Worm (Caenorhabditis elegans) whole organism, L2 larva: Measurements from ENCODE around the gene ZK1127.12.

Experiments
- C34F6.9 ChIP-seq: fragments of 150-350 bp; optimal IDR thresholded peaks from 2 replicates; lab custom pipeline; 2014; ENCODE audit warnings: missing biosample characterization, missing genetic modification characterization
- F13H6.1 ChIP-seq: sonication (generic microtip); optimal IDR thresholded peaks from 2 replicates; lab custom pipeline; 2016; ENCODE audit warnings: missing genetic modification characterization, missing compliant biosample characterization
- R02D3.7 ChIP-seq: fragments of 150-350 bp; optimal IDR thresholded peaks from 2 replicates; lab custom pipeline; 2014; ENCODE audit warnings: missing biosample characterization, missing genetic modification characterization
- Y55F3AM.14 ChIP-seq: fragments of 200-800 bp; sonication (Bioruptor generic); optimal IDR thresholded peaks from 2 replicates; lab custom pipeline; 2018; ENCODE audit warnings: mild to moderate bottlenecking, missing genetic modification characterization, missing compliant biosample characterization
- alr-1 ChIP-seq: fragments of 150-350 bp; optimal IDR thresholded peaks from 2 replicates; lab custom pipeline; 2014; ENCODE audit warnings: missing biosample characterization, missing genetic modification characterization
- blmp-1 ChIP-seq: sonication (generic microtip); optimal IDR thresholded peaks from 2 replicates; lab custom pipeline; 2017; ENCODE audit warnings: missing genetic modification characterization, mild to moderate bottlenecking, missing compliant biosample characterization, antibody characterized with exemption, moderate library complexity; ENCODE audit not compliant: insufficient read depth
- ceh-16 ChIP-seq: fragments of 150-350 bp; optimal IDR thresholded peaks from 2 replicates; lab custom pipeline; 2014; ENCODE audit warnings: missing biosample characterization, missing genetic modification characterization
- ceh-82 ChIP-seq: fragments of 150-350 bp; optimal IDR thresholded peaks from 2 replicates; lab custom pipeline; 2014; ENCODE audit warnings: missing biosample characterization, missing genetic modification characterization
- crh-2 ChIP-seq: sonication (generic microtip); optimal IDR thresholded peaks from 2 replicates; lab custom pipeline; 2017; ENCODE audit warnings: missing biosample characterization, missing genetic modification characterization
- egl-27 ChIP-seq: sonication (generic microtip); optimal IDR thresholded peaks from 3 replicates; lab custom pipeline; 2017; ENCODE audit warnings: missing biosample characterization, missing genetic modification reagents, missing genetic modification characterization
- elt-1 ChIP-seq: fragments of 150-350 bp; optimal IDR thresholded peaks from 2 replicates; lab custom pipeline; 2014; ENCODE audit warnings: missing biosample characterization, missing genetic modification characterization
- fos-1 ChIP-seq: fragments of 150-350 bp; optimal IDR thresholded peaks from 2 replicates; lab custom pipeline; 2014; ENCODE audit warnings: missing biosample characterization, missing genetic modification characterization
- gmeb-1 ChIP-seq: fragments of 150-350 bp; optimal IDR thresholded peaks from 2 replicates; lab custom pipeline; 2014; ENCODE audit warnings: missing biosample characterization, missing genetic modification characterization
- lin-11 ChIP-seq: fragments of 150-350 bp; sonication (generic microtip); optimal IDR thresholded peaks from 2 replicates; lab custom pipeline; 2014; ENCODE audit warnings: missing biosample characterization, missing genetic modification characterization, inconsistent platforms, mixed read lengths
- lin-39 ChIP-seq: fragments of 150-350 bp; optimal IDR thresholded peaks from 2 replicates; lab custom pipeline; 2014; ENCODE audit warnings: missing biosample characterization, missing genetic modification reagents, missing genetic modification characterization
- lsy-2 ChIP-seq, 2 experiments: fragments of 150-350 bp in 1 of 2; sonication (generic microtip) in 1 of 2; optimal IDR thresholded peaks; 2 replicates each; lab custom pipeline; 2014 to 2017; ENCODE audit warnings: missing biosample characterization in 2 of 2, missing genetic modification characterization in 2 of 2
- mbf-1 ChIP-seq: sonication (generic microtip); optimal IDR thresholded peaks from 2 replicates; lab custom pipeline; 2017; ENCODE audit warnings: missing biosample characterization, missing genetic modification characterization
- mdl-1 ChIP-seq, 2 experiments: fragments of 150-350 bp in 1 of 2; sonication (generic microtip) in 1 of 2; optimal IDR thresholded peaks; 2 replicates each; lab custom pipeline; 2017; ENCODE audit warnings: missing biosample characterization in 2 of 2, missing genetic modification characterization in 2 of 2
- nhr-11 ChIP-seq: fragments of 150-350 bp; optimal IDR thresholded peaks from 2 replicates; lab custom pipeline; 2014; ENCODE audit warnings: missing biosample characterization, missing genetic modification characterization
- nhr-12 ChIP-seq: fragments of 150-350 bp; optimal IDR thresholded peaks from 2 replicates; lab custom pipeline; 2014; ENCODE audit warnings: missing biosample characterization, missing genetic modification characterization
- nhr-129 ChIP-seq: fragments of 150-350 bp; optimal IDR thresholded peaks from 2 replicates; lab custom pipeline; 2014; ENCODE audit warnings: missing biosample characterization, missing genetic modification characterization
- nhr-21 ChIP-seq: fragments of 150-350 bp; optimal IDR thresholded peaks from 2 replicates; lab custom pipeline; 2014; ENCODE audit warnings: missing biosample characterization, missing genetic modification characterization
- nhr-23 ChIP-seq: fragments of 150-350 bp; optimal IDR thresholded peaks from 2 replicates; lab custom pipeline; 2014; ENCODE audit warnings: missing biosample characterization, missing genetic modification reagents, missing genetic modification characterization
- nhr-237 ChIP-seq: fragments of 150-350 bp; optimal IDR thresholded peaks from 2 replicates; lab custom pipeline; 2014; ENCODE audit warnings: missing biosample characterization, missing genetic modification characterization
- nhr-25 ChIP-seq: fragments of 150-350 bp; sonication (generic microtip); optimal IDR thresholded peaks from 3 replicates; lab custom pipeline; 2014; ENCODE audit warnings: missing biosample characterization, missing genetic modification characterization
- nhr-6 ChIP-seq: fragments of 150-350 bp; optimal IDR thresholded peaks from 2 replicates; lab custom pipeline; 2014; ENCODE audit warnings: missing biosample characterization, missing genetic modification characterization
- sem-4 ChIP-seq: fragments of 150-350 bp; optimal IDR thresholded peaks from 2 replicates; lab custom pipeline; 2014; ENCODE audit warnings: missing biosample characterization, missing genetic modification reagents, missing genetic modification characterization
- skn-1 ChIP-seq: sonication (generic microtip); optimal IDR thresholded peaks from 2 replicates; lab custom pipeline; 2017; ENCODE audit warnings: missing biosample characterization, missing genetic modification characterization
- sma-9 ChIP-seq, 2 experiments: fragments of 150-350 bp in 1 of 2; sonication (generic microtip) in 1 of 2; optimal IDR thresholded peaks; 2 replicates each; lab custom pipeline; 2014 to 2016; ENCODE audit warnings: missing genetic modification characterization in 2 of 2, mild to moderate bottlenecking in 1 of 2, missing biosample characterization in 1 of 2, missing compliant biosample characterization in 1 of 2, missing genetic modification reagents in 1 of 2, moderate library complexity in 1 of 2
- snpc-4 ChIP-seq: fragments of 150-350 bp; optimal IDR thresholded peaks from 2 replicates; lab custom pipeline; 2014; ENCODE audit warnings: missing biosample characterization, missing genetic modification characterization
- unc-39 ChIP-seq: fragments of 150-350 bp; optimal IDR thresholded peaks from 2 replicates; lab custom pipeline; 2014; ENCODE audit warnings: missing biosample characterization, missing genetic modification characterization
- unc-55 ChIP-seq: fragments of 150-350 bp; sonication (generic microtip); optimal IDR thresholded peaks from 3 replicates; lab custom pipeline; 2014; ENCODE audit warnings: missing biosample characterization, missing genetic modification reagents, missing genetic modification characterization
- unc-62 ChIP-seq: fragments of 150-350 bp; optimal IDR thresholded peaks from 2 replicates; lab custom pipeline; 2014; ENCODE audit warnings: missing biosample characterization, missing genetic modification reagents, missing genetic modification characterization
- ztf-1 ChIP-seq: fragments of 200-800 bp; sonication (Bioruptor generic); conservative IDR thresholded peaks from 2 replicates; pipeline ENCODE4 v1.3.6; 2022; ENCODE audit warnings: missing genetic modification characterization, missing compliant biosample characterization

ZK1127.12 gene

ce11 chrII:7090085-7090484 is 38.2 kb downstream of the ZK1127.12 start:
- TF ChIP-seq nhr-12 (tag; lab: Kevin White, UChicago), result no peak
- no peak for TF ChIP-seq elt-1 (tag; lab: Kevin White, UChicago)
- TF ChIP-seq lin-11 (tag; lab: Kevin White, UChicago), result no peak
- TF ChIP-seq C34F6.9 (tag; lab: Kevin White, UChicago), result peak; percentile 23
- no peak for TF ChIP-seq egl-27 (tag; lab: Kevin White, UChicago)
- no peak for TF ChIP-seq nhr-237 (tag; lab: Kevin White, UChicago)
- TF ChIP-seq ceh-16 (tag; lab: Kevin White, UChicago), result peak; percentile 4
- TF ChIP-seq sma-9 (GFP tag; optimal IDR thresholded peaks at IDR 0.05; lab: Kevin White, UChicago), result peak; percentile 26
- TF ChIP-seq sma-9 (tag; optimal IDR thresholded peaks at IDR 0.05; lab: Kevin White, UChicago), result no peak
- TF ChIP-seq nhr-25 (tag; lab: Kevin White, UChicago), result peak; percentile 47
- TF ChIP-seq R02D3.7 (tag; lab: Kevin White, UChicago), result no peak
- peak; percentile 26 for TF ChIP-seq crh-2 (tag; lab: Kevin White, UChicago)
- no peak for TF ChIP-seq mdl-1 (tag; optimal IDR thresholded peaks at IDR 0.05; lab: Kevin White, UChicago)
- peak; percentile 73 for TF ChIP-seq nhr-129 (tag; lab: Kevin White, UChicago)
- TF ChIP-seq fos-1, result no peak
- peak in 1 of 2 experiments; percentile 1 for TF ChIP-seq lsy-2 (tag; optimal IDR thresholded peaks at IDR 0.05; lab: Kevin White, UChicago)

ce11 chrII:7090852-7091251 is 39.0 kb downstream of the ZK1127.12 start:
- TF ChIP-seq blmp-1 (tag; lab: Kevin White, UChicago) (no peak), alr-1 (tag; lab: Kevin White, UChicago) (no peak), R02D3.7 (tag; lab: Kevin White, UChicago) (no peak)

ce11 chrII:7093339-7093821 is 41.5 kb downstream of the ZK1127.12 start, which contains the start of gene T02G5.3:
Gene T02G5.3, plus strand, starts transcription at chrII:7093389.
- no peak for TF ChIP-seq alr-1 (tag; lab: Kevin White, UChicago)
- no peak for TF ChIP-seq nhr-129 (tag; lab: Kevin White, UChicago)
- TF ChIP-seq mdl-1 (tag; optimal IDR thresholded peaks at IDR 0.05; lab: Kevin White, UChicago), result no peak
- no peak for TF ChIP-seq nhr-6
- TF ChIP-seq gmeb-1 (tag; lab: Kevin White, UChicago), result no peak
- TF ChIP-seq lin-39 (tag; lab: Kevin White, UChicago), result no peak
- TF ChIP-seq Y55F3AM.14 (GFP tag; lab: Kevin White, UChicago), result no peak

ce11 chrII:7095970-7096369 is 44.1 kb downstream of the ZK1127.12 start:
- no peak for TF ChIP-seq ztf-1 (GFP tag; lab: Robert Waterston, UW)
- no peak for TF ChIP-seq C34F6.9 (tag; lab: Kevin White, UChicago)
- no peak for TF ChIP-seq nhr-23 (tag; lab: Kevin White, UChicago)
- no peak for TF ChIP-seq F13H6.1 (tag; lab: Kevin White, UChicago)
- TF ChIP-seq unc-55 (GFP tag; lab: Kevin White, UChicago), result no peak
- TF ChIP-seq nhr-21 (tag; lab: Kevin White, UChicago), result no peak
- TF ChIP-seq lin-39 (tag; lab: Kevin White, UChicago), result no peak
- TF ChIP-seq mbf-1 (tag; lab: Kevin White, UChicago), result no peak
- no peak for TF ChIP-seq unc-62 (GFP tag; lab: Kevin White, UChicago)
- no peak for TF ChIP-seq nhr-11 (tag; lab: Kevin White, UChicago)
- no peak for TF ChIP-seq ceh-82 (tag; lab: Kevin White, UChicago)
- TF ChIP-seq snpc-4 (tag; lab: Kevin White, UChicago), result no peak

- TF ChIP-seq lsy-2 (tag; optimal IDR thresholded peaks at IDR 0.05; lab: Kevin White, UChicago), result no peak
- TF ChIP-seq sem-4 (tag; lab: Kevin White, UChicago), result no peak
- TF ChIP-seq unc-62 (GFP tag; lab: Kevin White, UChicago), result no peak
- no peak for TF ChIP-seq skn-1 (tag; lab: Kevin White, UChicago)
- no peak for TF ChIP-seq C34F6.9 (tag; lab: Kevin White, UChicago)
- no peak for TF ChIP-seq crh-2 (tag; lab: Kevin White, UChicago)
- TF ChIP-seq sma-9 (GFP tag; optimal IDR thresholded peaks at IDR 0.05; lab: Kevin White, UChicago), result no peak
- TF ChIP-seq sma-9 (tag; optimal IDR thresholded peaks at IDR 0.05; lab: Kevin White, UChicago), result no peak
- no peak for TF ChIP-seq unc-39 (tag; lab: Kevin White, UChicago)
- no peak for TF ChIP-seq F13H6.1 (tag; lab: Kevin White, UChicago)
- TF ChIP-seq snpc-4 (tag; lab: Kevin White, UChicago), result no peak
Observed at ce11 chrII:7098578-7098977, 46.7 kb downstream of the ZK1127.12 start, which contains the start of gene mct-5. Gene mct-5, minus strand, starts transcription at chrII:7098593.
